Worm (Caenorhabditis elegans): ENCODE results near the gene sprr-3.

DNA sequence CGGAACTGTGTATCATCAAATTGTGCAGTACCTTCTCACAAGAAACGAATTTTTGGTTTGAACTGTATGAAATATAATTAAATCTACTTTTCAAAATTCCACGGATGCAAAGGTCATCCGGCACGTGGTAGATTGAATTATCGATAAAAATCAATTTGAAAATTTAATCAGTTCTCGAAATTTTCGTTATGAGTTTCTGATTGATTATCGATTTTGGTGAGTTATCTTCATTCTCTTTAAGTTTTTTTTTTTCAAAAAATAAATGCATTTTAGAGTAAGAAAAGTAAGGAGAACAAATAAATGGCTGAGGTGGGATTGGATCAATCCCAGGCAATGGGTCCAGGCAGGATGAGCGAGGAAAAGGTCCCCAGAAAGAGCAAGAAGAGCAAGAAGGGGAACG lies 55.3 kb downstream of the sprr-3 start, which contains the start of gene Y69A2AR.47:
- TF ChIP-seq pes-1 (GFP tag; IDR thresholded peaks at IDR 0.05): no peak
- no peak for TF ChIP-seq B0310.2 (tag; optimal IDR thresholded peaks at IDR 0.05)
- TF ChIP-seq aly-1 (tag; optimal IDR thresholded peaks at IDR 0.05): no peak
- no peak for TF ChIP-seq tra-4 (tag; optimal IDR thresholded peaks at IDR 0.05)
